Worm (Caenorhabditis elegans) whole organism, early embryonic: ENCODE results near the gene paml-1.
"Not testable (repeated sequence)": the region's sequence is repeated elsewhere in the genome, so short reads cannot be mapped to it uniquely, and the experiment has no call there.

Source experiments
- B0310.2 ChIP-seq: sonication (generic microtip); optimal IDR thresholded peaks from 2 replicates; lab custom pipeline; 2016; ENCODE audit warnings: mild to moderate bottlenecking, missing genetic modification characterization, missing compliant biosample characterization
- F13C5.2 ChIP-seq: sonication (generic microtip); optimal IDR thresholded peaks from 2 replicates; lab custom pipeline; 2017; ENCODE audit warnings: mild to moderate bottlenecking, missing genetic modification characterization, inconsistent platforms, missing compliant biosample characterization
- aly-1 ChIP-seq: sonication (generic microtip); optimal IDR thresholded peaks from 2 replicates; lab custom pipeline; 2016; ENCODE audit warnings: missing genetic modification characterization, missing compliant biosample characterization
- ama-1 ChIP-seq: fragments of 150-350 bp; optimal IDR thresholded peaks from 2 replicates; lab custom pipeline; 2014
- ceh-13 ChIP-seq: fragments of 200-800 bp; sonication (Bioruptor generic); optimal IDR thresholded peaks from 2 replicates; lab custom pipeline; 2018; ENCODE audit warnings: mild to moderate bottlenecking, missing genetic modification characterization, missing compliant biosample characterization
- ceh-36 ChIP-seq: sonication (generic microtip); optimal IDR thresholded peaks from 2 replicates; lab custom pipeline; 2016; ENCODE audit warnings: missing genetic modification characterization, inconsistent platforms, missing compliant biosample characterization
- ets-7 ChIP-seq: sonication (generic microtip); optimal IDR thresholded peaks from 2 replicates; lab custom pipeline; 2016; ENCODE audit warnings: missing genotype, missing genetic modification characterization, missing compliant biosample characterization
- flt-1 ChIP-seq: fragments of 200-800 bp; sonication (Bioruptor generic); IDR thresholded peaks from 2 replicates; pipeline ENCODE4 v1.3.6; 2022; ENCODE audit warnings: missing genetic modification characterization, missing compliant biosample characterization
- hmg-4 ChIP-seq: fragments of 200-800 bp; sonication (Bioruptor generic); optimal IDR thresholded peaks from 2 replicates; lab custom pipeline; 2018; ENCODE audit warnings: mild to moderate bottlenecking, missing genetic modification characterization, missing compliant biosample characterization
- hnd-1 ChIP-seq: sonication (generic microtip); optimal IDR thresholded peaks from 2 replicates; lab custom pipeline; 2016; ENCODE audit warnings: missing genetic modification characterization, missing compliant biosample characterization
- scrt-1 ChIP-seq: fragments of 200-800 bp; sonication (Bioruptor generic); IDR thresholded peaks from 2 replicates; pipeline ENCODE4 v1.3.6; 2022; ENCODE audit warnings: missing genetic modification characterization, missing compliant biosample characterization
- tbx-11 ChIP-seq: fragments of 200-800 bp; sonication (Bioruptor generic); IDR thresholded peaks from 2 replicates; pipeline ENCODE4 v1.3.6; 2022; ENCODE audit warnings: missing genetic modification characterization, missing compliant biosample characterization
- tbx-37 ChIP-seq: fragments of 200-800 bp; sonication (Bioruptor generic); conservative IDR thresholded peaks from 2 replicates; pipeline ENCODE4 v1.3.6; 2022; ENCODE audit warnings: missing genetic modification reagents, missing genetic modification characterization, missing compliant biosample characterization
- tra-4 ChIP-seq: sonication (generic microtip); optimal IDR thresholded peaks from 2 replicates; lab custom pipeline; 2017; ENCODE audit warnings: missing genetic modification characterization, missing compliant biosample characterization

DNA sequence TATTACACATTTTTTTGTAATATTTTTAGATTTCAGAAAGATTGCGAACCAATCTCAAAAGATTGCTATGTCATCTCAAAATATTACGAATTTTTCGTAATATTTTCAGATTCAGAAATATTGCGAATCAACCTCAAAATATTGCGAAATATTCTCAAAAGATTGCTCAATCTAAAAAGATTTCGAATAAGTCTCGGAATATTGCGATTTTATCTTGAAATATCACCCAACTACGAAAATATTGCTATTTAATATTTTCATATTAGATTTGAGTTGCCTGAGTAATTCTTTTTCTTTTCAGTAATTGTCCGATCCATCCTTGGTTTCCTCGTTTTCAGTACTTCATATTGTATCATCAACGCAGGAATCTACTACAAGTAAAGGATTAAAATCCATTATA lies 12.0 kb downstream of the paml-1 start, which contains the start of gene Y70G10A.4:
- not testable (repeated sequence) for TF ChIP-seq tra-4 (tag; lab: Kevin White, UChicago); tbx-11 (GFP tag; lab: Robert Waterston, UW); flt-1 (GFP tag; lab: Robert Waterston, UW); ama-1; ets-7 (tag; lab: Kevin White, UChicago); scrt-1 (GFP tag; lab: Robert Waterston, UW); ceh-36 (tag; lab: Kevin White, UChicago); hnd-1 (tag; lab: Kevin White, UChicago); tbx-37; aly-1 (tag; lab: Kevin White, UChicago); hmg-4; F13C5.2 (tag; lab: Kevin White, UChicago); B0310.2 (tag; lab: Kevin White, UChicago); ceh-13 (GFP tag; lab: Kevin White, UChicago)
